Worm (Caenorhabditis elegans): ENCODE data around the gene str-263.

The str-263 gene

ce11 chrV:15566511-15567178 lies 46.3 kb upstream of the str-263 start (continued):
- TF ChIP-seq nhr-10 (tag; optimal IDR thresholded peaks at IDR 0.05) (peak; percentile 67), ZK337.2 (GFP tag; IDR thresholded peaks at IDR 0.05) (no peak), lin-38 (GFP tag; IDR thresholded peaks at IDR 0.05) (no peak), php-3 (GFP tag; IDR thresholded peaks at IDR 0.05) (peak; percentile 52; the same call in 1 of the 2 replicates), ceh-32 (tag; optimal IDR thresholded peaks at IDR 0.05; ENCODE audit: poor library complexity) (no peak), ztf-11 (tag; optimal IDR thresholded peaks at IDR 0.05) (no peak), mep-1 (tag; optimal IDR thresholded peaks at IDR 0.05) (peak; percentile 90), pha-4 (GFP tag; IDR thresholded peaks at IDR 0.05) (no peak), pha-4 (tag; optimal IDR thresholded peaks at IDR 0.05) (no peak), hlh-11 (tag; optimal IDR thresholded peaks at IDR 0.05) (peak; percentile 93), Y105C5A.15 (GFP tag; IDR thresholded peaks at IDR 0.05) (no peak), daf-8 (GFP tag; IDR thresholded peaks at IDR 0.05) (no peak), cey-2 (tag; optimal IDR thresholded peaks at IDR 0.05; ENCODE audit: borderline replicate concordance, insufficient read depth) (no peak), ceh-62 (tag; optimal IDR thresholded peaks at IDR 0.05) (no peak), unc-62 (GFP tag; optimal IDR thresholded peaks at IDR 0.05 in 1 of 2) (peak in 1 of 2 experiments; percentile 99), unc-62 (tag; optimal IDR thresholded peaks at IDR 0.05) (no peak), zip-11 (GFP tag; IDR thresholded peaks at IDR 0.05) (no peak), duxl-1 (tag; optimal IDR thresholded peaks at IDR 0.05; ENCODE audit: poor library complexity) (peak; percentile 76), sdz-12 (GFP tag; optimal IDR thresholded peaks at IDR 0.05) (no peak), Y5F2A.4 (GFP tag; optimal IDR thresholded peaks at IDR 0.05) (no peak), tra-1 (GFP tag; IDR thresholded peaks at IDR 0.05) (no peak; the same call in 1 of the 2 replicates), hlh-30 (tag; optimal IDR thresholded peaks at IDR 0.05; ENCODE audit: insufficient read depth) (peak; percentile 97), lir-3 (tag; optimal IDR thresholded peaks at IDR 0.05) (no peak), daf-16 (GFP tag; optimal IDR thresholded peaks at IDR 0.05) (peak in 1 of 2 experiments; percentile 54), daf-16 (tag; optimal IDR thresholded peaks at IDR 0.05) (peak; percentile 76), ceh-20 (GFP tag; IDR thresholded peaks at IDR 0.05) (peak; percentile 77; the same call in 1 of the 2 replicates), F37D6.2 (tag; optimal IDR thresholded peaks at IDR 0.05) (peak; percentile 34), spr-3 (GFP tag; optimal IDR thresholded peaks at IDR 0.05) (no peak), R02D3.7 (tag; optimal IDR thresholded peaks at IDR 0.05) (no peak), nhr-102 (tag; optimal IDR thresholded peaks at IDR 0.05) (peak; percentile 74), snpc-4 (tag; optimal IDR thresholded peaks at IDR 0.05) (peak; percentile 13), dmd-8 (GFP tag; IDR thresholded peaks at IDR 0.05) (no peak)

ce11 chrV:15567344-15567804 lies 45.6 kb upstream of the str-263 start, which contains the start of gene acs-2:
TSS of gene acs-2 (plus strand) at chrV:15567394.
- TF ChIP-seq madf-9 (GFP tag; conservative IDR thresholded peaks at IDR 0.05) (no peak), unc-130 (GFP tag; optimal IDR thresholded peaks at IDR 0.05) (no peak), unc-62 (GFP tag; optimal IDR thresholded peaks at IDR 0.05 in 1 of 2) (peak in 1 of 2 experiments; percentile 32), unc-62 (tag; optimal IDR thresholded peaks at IDR 0.05) (no peak), ama-1 (optimal IDR thresholded peaks at IDR 0.05) (peak; percentile 52)

- TF ChIP-seq nhr-25 (tag; optimal IDR thresholded peaks at IDR 0.05; ENCODE audit: borderline replicate concordance, insufficient read depth) (no peak), nhr-77 (tag; optimal IDR thresholded peaks at IDR 0.05) (no peak), nhr-41 (GFP tag; IDR thresholded peaks at IDR 0.05) (no peak), nhr-11 (tag; optimal IDR thresholded peaks at IDR 0.05) (no peak), ceh-32 (tag; optimal IDR thresholded peaks at IDR 0.05; ENCODE audit: poor library complexity) (no peak), mep-1 (tag; optimal IDR thresholded peaks at IDR 0.05) (no peak), sdz-12 (GFP tag; optimal IDR thresholded peaks at IDR 0.05) (no peak), mxl-3 (GFP tag; optimal IDR thresholded peaks at IDR 0.05) (no peak)
Observed at ce11 chrV:15568381-15568780, 44.6 kb upstream of the str-263 start.

All from whole organism, L4 larva.